Worm (Caenorhabditis elegans) whole organism, midembryonic: ENCODE results near the gene T21B4.3.

ENCODE experiments used
- T22C8.4 ChIP-seq: fragments of 200-800 bp; sonication (Bioruptor generic); IDR thresholded peaks from 2 replicates; pipeline ENCODE4 v1.3.6; 2022; ENCODE audit warnings: missing genetic modification characterization, missing compliant biosample characterization
- cog-1 ChIP-seq: sonication (generic microtip); optimal IDR thresholded peaks from 2 replicates; lab custom pipeline; 2016; ENCODE audit warnings: missing genetic modification characterization, missing compliant biosample characterization
- flt-1 ChIP-seq: fragments of 200-800 bp; sonication (Bioruptor generic); IDR thresholded peaks from 2 replicates; pipeline ENCODE4 v1.3.6; 2022; ENCODE audit warnings: missing genetic modification characterization, missing compliant biosample characterization
- klf-2 ChIP-seq: fragments of 200-800 bp; sonication (Bioruptor generic); conservative IDR thresholded peaks from 2 replicates; pipeline ENCODE4 v1.3.6; 2022; ENCODE audit warnings: missing genetic modification reagents, missing genetic modification characterization, missing compliant biosample characterization
- med-1 ChIP-seq: sonication (generic microtip); optimal IDR thresholded peaks from 2 replicates; lab custom pipeline; 2017; ENCODE audit warnings: missing genetic modification characterization, mild to moderate bottlenecking, missing compliant biosample characterization, antibody characterized with exemption, missing genetic modification reagents; ENCODE audit not compliant: insufficient read depth
- ref-1 ChIP-seq: fragments of 200-800 bp; sonication (Bioruptor generic); conservative IDR thresholded peaks from 2 replicates; pipeline ENCODE4 v1.3.6; 2022; ENCODE audit warnings: missing genetic modification reagents, missing genetic modification characterization, missing compliant biosample characterization
- tab-1 ChIP-seq: fragments of 200-800 bp; sonication (Bioruptor generic); IDR thresholded peaks from 2 replicates; pipeline ENCODE4 v1.3.6; 2022; ENCODE audit warnings: missing genetic modification characterization, missing compliant biosample characterization
- ztf-23 ChIP-seq: fragments of 200-800 bp; sonication (Bioruptor generic); IDR thresholded peaks from 2 replicates; pipeline ENCODE4 v1.3.6; 2022; ENCODE audit warnings: missing genetic modification reagents, missing genetic modification characterization, missing compliant biosample characterization
- ztf-29 ChIP-seq: fragments of 200-800 bp; sonication (Bioruptor generic); IDR thresholded peaks from 2 replicates; pipeline ENCODE4 v1.3.6; 2022; ENCODE audit warnings: missing genetic modification reagents, missing genetic modification characterization, missing compliant biosample characterization

DNA sequence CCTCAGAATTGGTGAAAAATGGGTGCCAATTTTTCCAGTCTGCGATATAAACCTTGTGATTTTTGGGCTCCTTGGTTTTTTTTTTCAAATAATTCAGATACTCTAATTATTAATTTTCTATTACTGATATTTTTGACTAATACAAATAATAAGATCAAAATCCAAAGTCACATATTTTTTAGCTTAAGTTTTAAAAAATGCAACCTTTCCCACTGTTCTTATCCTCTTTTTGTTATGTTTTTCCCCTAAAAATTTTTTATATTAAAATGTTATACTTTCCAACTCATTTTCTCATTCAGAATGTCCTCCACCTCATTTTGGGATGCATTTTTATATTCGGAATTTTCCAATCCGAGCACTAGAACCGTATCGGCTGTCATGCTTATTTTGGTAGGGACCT is 34.1 kb upstream of the T21B4.3 start, which contains the start of gene srx-120:
- TF ChIP-seq flt-1 (GFP tag; lab: Robert Waterston, UW) (no peak), med-1 (GFP tag; lab: Kevin White, UChicago) (no peak), T22C8.4 (no peak), cog-1 (no peak), ref-1 (GFP tag; lab: Robert Waterston, UW) (no peak), klf-2 (GFP tag; lab: Robert Waterston, UW) (no peak), tab-1 (GFP tag; lab: Robert Waterston, UW) (no peak), ztf-23 (GFP tag; lab: Robert Waterston, UW) (no peak), ztf-29 (GFP tag; lab: Robert Waterston, UW) (no peak)
